Worm (Caenorhabditis elegans) whole organism, L1 larva: ENCODE measurements around the gene E02H1.6.

Experiments used
- C04F5.9 ChIP-seq: sonication (generic microtip); optimal IDR thresholded peaks from 2 replicates; lab custom pipeline; 2016; ENCODE audit warnings: missing genetic modification characterization, missing compliant biosample characterization
- C16A3.4 ChIP-seq: fragments of 150-350 bp; optimal IDR thresholded peaks from 2 replicates; lab custom pipeline; 2014; ENCODE audit warnings: missing biosample characterization, missing genetic modification characterization
- C34B4.2 ChIP-seq: sonication (generic microtip); optimal IDR thresholded peaks from 2 replicates; lab custom pipeline; 2017; ENCODE audit warnings: mild to moderate bottlenecking, missing genetic modification characterization, missing compliant biosample characterization
- F16B12.6 ChIP-seq: fragments of 150-350 bp; optimal IDR thresholded peaks from 2 replicates; lab custom pipeline; 2014; ENCODE audit warnings: missing biosample characterization, missing genetic modification characterization
- Y116A8C.19 ChIP-seq: sonication (generic microtip); optimal IDR thresholded peaks from 2 replicates; lab custom pipeline; 2016; ENCODE audit warnings: missing compliant biosample characterization, missing genetic modification characterization, borderline replicate concordance
- alr-1 ChIP-seq: fragments of 200-800 bp; sonication (Bioruptor generic); optimal IDR thresholded peaks from 2 replicates; lab custom pipeline; 2018; ENCODE audit warnings: borderline replicate concordance, mild to moderate bottlenecking, missing genetic modification characterization, missing compliant biosample characterization
- ama-1 ChIP-seq: fragments of 150-350 bp; optimal IDR thresholded peaks from 2 replicates; lab custom pipeline; 2014
- blmp-1 ChIP-seq: fragments of 150-350 bp; optimal IDR thresholded peaks from 2 replicates; lab custom pipeline; 2014; ENCODE audit warnings: missing biosample characterization, missing genetic modification characterization
- ceh-8 ChIP-seq: fragments of 200-800 bp; sonication (Bioruptor generic); optimal IDR thresholded peaks from 2 replicates; lab custom pipeline; 2018; ENCODE audit warnings: mild to moderate bottlenecking, missing genetic modification characterization, moderate library complexity, missing compliant biosample characterization
- ceh-82 ChIP-seq, 3 experiments: fragments of 150-350 bp in 1 of 3; sonication (generic microtip) in 2 of 3; optimal IDR thresholded peaks; 2 replicates each; lab custom pipeline; 2014 to 2017; ENCODE audit warnings: missing biosample characterization in 3 of 3, missing genetic modification characterization in 3 of 3
- dpl-1 ChIP-seq, 3 experiments: fragments of 150-350 bp in 2 of 3; sonication (generic microtip) in 1 of 3; optimal IDR thresholded peaks; 2 replicates each; lab custom pipeline; 2014 to 2017; ENCODE audit warnings: missing biosample characterization in 3 of 3, missing genetic modification characterization in 3 of 3, missing genetic modification reagents in 3 of 3
- dsc-1 ChIP-seq: sonication (generic microtip); optimal IDR thresholded peaks from 2 replicates; lab custom pipeline; 2016; ENCODE audit warnings: mild to moderate bottlenecking, missing genetic modification characterization, missing compliant biosample characterization
- efl-1 ChIP-seq, 4 experiments: fragments of 150-350 bp; optimal IDR thresholded peaks in 3 of 4; peaks in 1 of 4; 1 replicate in 1 of 4; 2 replicates in 3 of 4; lab custom pipeline; 2014; ENCODE audit warnings: missing biosample characterization in 2 of 4, missing genetic modification characterization in 2 of 4, missing genetic modification reagents in 2 of 4
- elt-3 ChIP-seq, 6 experiments: fragments of 150-350 bp in 1 of 6; sonication (generic microtip); optimal IDR thresholded peaks; 2 replicates each; lab custom pipeline; 2017 to 2018; ENCODE audit warnings: missing biosample characterization in 6 of 6, missing genetic modification characterization in 6 of 6, inconsistent platforms in 1 of 6
- ets-5 ChIP-seq: fragments of 200-800 bp; sonication (Bioruptor generic); IDR thresholded peaks from 2 replicates; pipeline ENCODE4 v1.3.6; 2022; ENCODE audit warnings: missing genetic modification characterization, missing compliant biosample characterization
- fkh-4 ChIP-seq: sonication (generic microtip); optimal IDR thresholded peaks from 2 replicates; lab custom pipeline; 2016; ENCODE audit warnings: missing compliant biosample characterization, missing genetic modification characterization, borderline replicate concordance
- grh-1 ChIP-seq: fragments of 200-800 bp; sonication (Bioruptor generic); IDR thresholded peaks from 2 replicates; pipeline ENCODE4 v1.3.6; 2022; ENCODE audit warnings: missing genetic modification reagents, missing genetic modification characterization, missing compliant biosample characterization
- hlh-17 ChIP-seq: fragments of 200-800 bp; sonication (Bioruptor generic); optimal IDR thresholded peaks from 2 replicates; lab custom pipeline; 2018; ENCODE audit warnings: missing genetic modification characterization, mild to moderate bottlenecking, missing compliant biosample characterization, moderate library complexity, borderline replicate concordance
- hlh-4 ChIP-seq: sonication (generic microtip); optimal IDR thresholded peaks from 2 replicates; lab custom pipeline; 2016; ENCODE audit warnings: mild to moderate bottlenecking, missing genetic modification characterization, missing compliant biosample characterization
- hpl-2 ChIP-seq: fragments of 150-350 bp; optimal IDR thresholded peaks from 2 replicates; lab custom pipeline; 2014; ENCODE audit warnings: missing biosample characterization, missing genetic modification reagents, missing genetic modification characterization
- isw-1 ChIP-seq: fragments of 200-800 bp; sonication (Bioruptor generic); IDR thresholded peaks from 2 replicates; pipeline ENCODE4 v1.3.6; 2022; ENCODE audit warnings: missing genetic modification characterization, missing compliant biosample characterization
- jun-1 ChIP-seq: fragments of 150-350 bp; optimal IDR thresholded peaks from 2 replicates; lab custom pipeline; 2014; ENCODE audit warnings: missing biosample characterization, missing genetic modification reagents, missing genetic modification characterization
- lin-14 ChIP-seq: fragments of 200-800 bp; sonication (Bioruptor generic); optimal IDR thresholded peaks from 2 replicates; lab custom pipeline; 2018; ENCODE audit warnings: mild to moderate bottlenecking, missing genetic modification characterization, moderate library complexity, missing compliant biosample characterization
- lin-15B ChIP-seq: fragments of 150-350 bp; sonication (generic microtip); optimal IDR thresholded peaks from 3 replicates; lab custom pipeline; 2014; ENCODE audit warnings: missing biosample characterization, missing genetic modification characterization
- lin-39 ChIP-seq: fragments of 150-350 bp; optimal IDR thresholded peaks from 2 replicates; lab custom pipeline; 2014; ENCODE audit warnings: missing biosample characterization, missing genetic modification reagents, missing genetic modification characterization
- lsy-2 ChIP-seq, 2 experiments: fragments of 150-350 bp; optimal IDR thresholded peaks; 2 replicates each; lab custom pipeline; 2014; ENCODE audit warnings: missing biosample characterization in 2 of 2, missing genetic modification characterization in 2 of 2
- mep-1 ChIP-seq: fragments of 150-350 bp; optimal IDR thresholded peaks from 2 replicates; lab custom pipeline; 2014; ENCODE audit warnings: missing biosample characterization, missing genetic modification characterization
- nhr-11 ChIP-seq: fragments of 150-350 bp; optimal IDR thresholded peaks from 2 replicates; lab custom pipeline; 2014; ENCODE audit warnings: missing biosample characterization, missing genetic modification characterization
- nhr-19 ChIP-seq: fragments of 200-800 bp; sonication (Bioruptor generic); conservative IDR thresholded peaks from 2 replicates; pipeline ENCODE4 v1.3.6; 2022; ENCODE audit warnings: missing genetic modification characterization, missing compliant biosample characterization
- nhr-20 ChIP-seq: sonication (generic microtip); optimal IDR thresholded peaks from 2 replicates; lab custom pipeline; 2016; ENCODE audit warnings: mild to moderate bottlenecking, missing genetic modification characterization, missing compliant biosample characterization
- nhr-237 ChIP-seq: fragments of 150-350 bp; optimal IDR thresholded peaks from 2 replicates; lab custom pipeline; 2014; ENCODE audit warnings: missing biosample characterization, missing genetic modification characterization
- nhr-28 ChIP-seq: fragments of 150-350 bp; optimal IDR thresholded peaks from 2 replicates; lab custom pipeline; 2014; ENCODE audit warnings: missing biosample characterization, missing genetic modification characterization
- nhr-71 ChIP-seq: sonication (generic microtip); optimal IDR thresholded peaks from 2 replicates; lab custom pipeline; 2016; ENCODE audit warnings: mild to moderate bottlenecking, missing genetic modification characterization, moderate library complexity, missing compliant biosample characterization
- nhr-84 ChIP-seq: sonication (generic microtip); optimal IDR thresholded peaks from 2 replicates; lab custom pipeline; 2017; ENCODE audit warnings: missing biosample characterization, missing genetic modification characterization
- nhr-85 ChIP-seq: sonication (generic microtip); peaks from one replicate; lab custom pipeline; 2016; ENCODE audit warnings: missing genetic modification characterization, inconsistent platforms, missing compliant biosample characterization
- nhr-90 ChIP-seq: sonication (generic microtip); optimal IDR thresholded peaks from 2 replicates; lab custom pipeline; 2016; ENCODE audit warnings: mild to moderate bottlenecking, missing genetic modification characterization, missing compliant biosample characterization; ENCODE audit not compliant: poor library complexity
- pag-3 ChIP-seq: sonication (generic microtip); optimal IDR thresholded peaks from 2 replicates; lab custom pipeline; 2017; ENCODE audit warnings: missing genetic modification characterization, mild to moderate bottlenecking, missing compliant biosample characterization, antibody characterized with exemption, borderline replicate concordance; ENCODE audit not compliant: insufficient read depth
- snpc-4 ChIP-seq: fragments of 150-350 bp; optimal IDR thresholded peaks from 2 replicates; lab custom pipeline; 2014; ENCODE audit warnings: missing biosample characterization, missing genetic modification characterization
- snu-23 ChIP-seq: sonication (generic microtip); optimal IDR thresholded peaks from 2 replicates; lab custom pipeline; 2016; ENCODE audit warnings: missing genetic modification characterization, missing compliant biosample characterization
- sup-37 ChIP-seq: fragments of 200-800 bp; sonication (Bioruptor generic); optimal IDR thresholded peaks from 2 replicates; lab custom pipeline; 2018; ENCODE audit warnings: mild to moderate bottlenecking, missing genetic modification characterization, missing compliant biosample characterization
- swsn-7 ChIP-seq: sonication (generic microtip); optimal IDR thresholded peaks from 2 replicates; lab custom pipeline; 2016; ENCODE audit warnings: missing genetic modification characterization, missing compliant biosample characterization
- tbx-2 ChIP-seq: sonication (generic microtip); optimal IDR thresholded peaks from 2 replicates; lab custom pipeline; 2016; ENCODE audit warnings: missing genetic modification characterization, missing compliant biosample characterization
- unc-30 ChIP-seq: sonication (generic microtip); optimal IDR thresholded peaks from 2 replicates; lab custom pipeline; 2017; ENCODE audit warnings: missing biosample characterization, missing genetic modification characterization
- unc-62 ChIP-seq: fragments of 150-350 bp; optimal IDR thresholded peaks from 2 replicates; lab custom pipeline; 2014; ENCODE audit warnings: missing biosample characterization, missing genetic modification reagents, missing genetic modification characterization
- unc-86 ChIP-seq: sonication (generic microtip); optimal IDR thresholded peaks from 2 replicates; lab custom pipeline; 2016; ENCODE audit warnings: missing genetic modification characterization, missing compliant biosample characterization
- vab-15 ChIP-seq: sonication (generic microtip); optimal IDR thresholded peaks from 2 replicates; lab custom pipeline; 2017; ENCODE audit warnings: missing genotype, mild to moderate bottlenecking, missing genetic modification characterization, missing compliant biosample characterization
- xbp-1 ChIP-seq: sonication (generic microtip); optimal IDR thresholded peaks from 2 replicates; lab custom pipeline; 2016; ENCODE audit warnings: missing genetic modification characterization, missing compliant biosample characterization
- zip-4 ChIP-seq: fragments of 200-800 bp; sonication (Bioruptor generic); optimal IDR thresholded peaks from 2 replicates; lab custom pipeline; 2018; ENCODE audit warnings: mild to moderate bottlenecking, missing genetic modification characterization, moderate library complexity, missing compliant biosample characterization
- ztf-11 ChIP-seq, 2 experiments: sonication (generic microtip); optimal IDR thresholded peaks; 2 replicates each; lab custom pipeline; 2016 to 2017; ENCODE audit warnings: missing genetic modification characterization in 2 of 2, missing biosample characterization in 1 of 2, missing compliant biosample characterization in 1 of 2

E02H1.6 gene

DNA sequence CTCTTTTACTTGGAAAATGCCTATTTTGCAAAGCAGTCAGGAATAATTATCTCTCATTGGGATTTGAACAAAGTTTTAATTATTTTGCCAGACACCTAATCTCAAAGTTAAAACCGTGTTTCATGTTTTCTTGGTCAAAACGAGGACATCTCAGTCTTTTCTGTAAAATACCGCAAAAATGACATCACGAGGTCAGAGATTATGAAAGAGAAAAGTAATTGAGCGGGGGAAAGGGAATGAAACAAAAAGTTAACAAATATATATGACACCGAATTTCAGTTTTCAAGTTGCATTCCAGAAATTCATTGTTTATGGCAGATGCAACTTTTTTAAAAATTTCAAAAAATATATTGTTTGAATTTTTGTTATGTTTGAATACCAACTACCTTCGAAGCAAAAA lies 6.1 kb downstream of the E02H1.6 start:
- TF ChIP-seq lin-14 (GFP tag; lab: Kevin White, UChicago): peak; percentile 5
- TF ChIP-seq nhr-85 (tag; lab: Kevin White, UChicago): peak; percentile 70
- TF ChIP-seq ceh-8 (GFP tag; lab: Kevin White, UChicago): no peak
- no peak for TF ChIP-seq sup-37 (GFP tag; lab: Kevin White, UChicago)
- TF ChIP-seq snu-23 (GFP tag; lab: Kevin White, UChicago): peak; percentile 25
- TF ChIP-seq hlh-17 (GFP tag; lab: Kevin White, UChicago): no peak
- TF ChIP-seq tbx-2 (tag; lab: Kevin White, UChicago): no peak
- no peak for TF ChIP-seq efl-1 (optimal IDR thresholded peaks at IDR 0.05; lab: Kevin White, UChicago)
- TF ChIP-seq efl-1 (GFP tag; optimal IDR thresholded peaks at IDR 0.05 in 1 of 2; lab: Kevin White, UChicago): peak in 1 of 2 experiments; percentile 50
- peak; percentile 55 for TF ChIP-seq nhr-20 (tag; lab: Kevin White, UChicago)
- TF ChIP-seq nhr-19 (GFP tag; lab: Robert Waterston, UW): peak; percentile 56
- no peak for TF ChIP-seq swsn-7 (tag; lab: Kevin White, UChicago)
- peak; percentile 45 for TF ChIP-seq nhr-71 (tag; lab: Kevin White, UChicago)
- TF ChIP-seq C04F5.9 (tag; lab: Kevin White, UChicago): no peak
- peak; percentile 76 for TF ChIP-seq blmp-1 (tag; lab: Kevin White, UChicago)
- TF ChIP-seq, all 84 proteins: peak for 8

ce11 chrII:9603419-9603818 lies 6.9 kb downstream of the E02H1.6 start:
- TF ChIP-seq ceh-82 (tag; optimal IDR thresholded peaks at IDR 0.05; lab: Kevin White, UChicago) (peak; percentile 68 to 91 (median 88)), F16B12.6 (tag; lab: Kevin White, UChicago) (peak; percentile 51), C16A3.4 (tag; lab: Kevin White, UChicago) (peak; percentile 97), pag-3 (tag; lab: Kevin White, UChicago) (no peak), grh-1 (GFP tag; lab: Robert Waterston, UW) (peak; percentile 85), lin-15B (tag; lab: Kevin White, UChicago) (peak; percentile 38), jun-1 (tag; lab: Kevin White, UChicago) (peak; percentile 95), dsc-1 (tag; lab: Kevin White, UChicago) (peak; percentile 74), isw-1 (GFP tag; lab: Robert Waterston, UW) (peak; percentile 79), nhr-19 (GFP tag; lab: Robert Waterston, UW) (peak; percentile 99), nhr-71 (tag; lab: Kevin White, UChicago) (peak; percentile 99), C34B4.2 (tag; lab: Kevin White, UChicago) (no peak), unc-86 (peak; percentile 76), nhr-84 (no peak), fkh-4 (no peak), ets-5 (no peak), hpl-2 (GFP tag; lab: Kevin White, UChicago) (peak; percentile 71), mep-1 (peak; percentile 98), nhr-20 (tag; lab: Kevin White, UChicago) (peak; percentile 100), lin-39 (peak; percentile 81), xbp-1 (tag; lab: Kevin White, UChicago) (peak; percentile 96), vab-15 (tag; lab: Kevin White, UChicago) (peak; percentile 40), alr-1 (tag; lab: Kevin White, UChicago) (no peak), nhr-237 (tag; lab: Kevin White, UChicago) (peak; percentile 84), ama-1 (lab: Kevin White, UChicago) (peak; percentile 75), hlh-4 (no peak), lsy-2 (tag; optimal IDR thresholded peaks at IDR 0.05; lab: Kevin White, UChicago) (peak; percentile 90 to 96), nhr-11 (peak; percentile 99), unc-62 (GFP tag; lab: Kevin White, UChicago) (no peak), zip-4 (GFP tag; lab: Kevin White, UChicago) (peak; percentile 74), swsn-7 (tag; lab: Kevin White, UChicago) (peak; percentile 94), snpc-4 (tag; lab: Kevin White, UChicago) (peak; percentile 74), ztf-11 (tag; optimal IDR thresholded peaks at IDR 0.05; lab: Kevin White, UChicago) (no peak), dpl-1 (GFP tag; optimal IDR thresholded peaks at IDR 0.05; lab: Kevin White, UChicago) (peak; percentile 71 to 79 (median 75)), tbx-2 (tag; lab: Kevin White, UChicago) (peak; percentile 96), elt-3 (tag; optimal IDR thresholded peaks at IDR 0.05; lab: Kevin White, UChicago) (peak in 5 of 6 experiments; percentile 40 to 99 (median 95)), Y116A8C.19 (no peak), nhr-90 (tag; lab: Kevin White, UChicago) (peak; percentile 95), nhr-28 (peak; percentile 9), unc-30 (tag; lab: Kevin White, UChicago) (peak; percentile 5)
